Worm (Caenorhabditis elegans) whole organism, L3 larva: ENCODE data around the gene pps-1.

ENCODE experiments used
- ZK546.5 ChIP-seq: sonication (generic microtip); optimal IDR thresholded peaks from 2 replicates; lab custom pipeline; 2017; ENCODE audit warnings: missing biosample characterization, missing genetic modification characterization
- ama-1 ChIP-seq: fragments of 150-350 bp; optimal IDR thresholded peaks from 2 replicates; lab custom pipeline; 2018
- ceh-16 ChIP-seq: sonication (generic microtip); optimal IDR thresholded peaks from 2 replicates; lab custom pipeline; 2017; ENCODE audit warnings: missing biosample characterization, missing genetic modification characterization
- fos-1 ChIP-seq: fragments of 150-350 bp; optimal IDR thresholded peaks from 2 replicates; lab custom pipeline; 2014; ENCODE audit warnings: missing biosample characterization, missing genetic modification characterization
- hmg-11 ChIP-seq: sonication (generic microtip); optimal IDR thresholded peaks from 2 replicates; lab custom pipeline; 2016; ENCODE audit warnings: missing genetic modification characterization, missing compliant biosample characterization
- nhr-11 ChIP-seq: fragments of 150-350 bp; optimal IDR thresholded peaks from 2 replicates; lab custom pipeline; 2014; ENCODE audit warnings: missing biosample characterization, missing genetic modification characterization
- nhr-237 ChIP-seq: fragments of 150-350 bp; optimal IDR thresholded peaks from 2 replicates; lab custom pipeline; 2014; ENCODE audit warnings: missing biosample characterization, missing genetic modification characterization
- nhr-25 ChIP-seq: sonication (generic microtip); optimal IDR thresholded peaks from 2 replicates; lab custom pipeline; 2017; ENCODE audit warnings: missing biosample characterization, missing genetic modification characterization
- pha-4 ChIP-seq: fragments of 150-350 bp; optimal IDR thresholded peaks from 2 replicates; lab custom pipeline; 2014; ENCODE audit warnings: missing biosample characterization, missing genetic modification reagents, missing genetic modification characterization
- snpc-4 ChIP-seq: fragments of 150-350 bp; optimal IDR thresholded peaks from 2 replicates; lab custom pipeline; 2014; ENCODE audit warnings: missing biosample characterization, missing genetic modification characterization
- zag-1 ChIP-seq: fragments of 150-350 bp; optimal IDR thresholded peaks from 2 replicates; lab custom pipeline; 2014; ENCODE audit warnings: missing biosample characterization, missing genetic modification characterization
- ztf-11 ChIP-seq: fragments of 150-350 bp; optimal IDR thresholded peaks from 2 replicates; lab custom pipeline; 2014; ENCODE audit warnings: missing biosample characterization, missing genetic modification characterization
- ztf-4 ChIP-seq: fragments of 150-350 bp; optimal IDR thresholded peaks from 2 replicates; lab custom pipeline; 2014; ENCODE audit warnings: missing biosample characterization, missing genetic modification characterization

ce11 chrIV:10129957-10130356 is 31.8 kb upstream of the pps-1 start, which contains the start of gene glt-3:
- TF ChIP-seq hmg-11 (no peak), snpc-4 (tag; lab: Kevin White, UChicago) (no peak), ceh-16 (tag; lab: Kevin White, UChicago) (no peak), ama-1 (no peak), nhr-237 (tag; lab: Kevin White, UChicago) (no peak), zag-1 (tag; lab: Kevin White, UChicago) (no peak), nhr-11 (no peak), ztf-4 (no peak), fos-1 (tag; lab: Kevin White, UChicago) (no peak), nhr-25 (tag; lab: Kevin White, UChicago) (no peak), ZK546.5 (no peak), pha-4 (tag; lab: Kevin White, UChicago) (no peak), ztf-11 (tag; lab: Kevin White, UChicago) (no peak)
